Worm (Caenorhabditis elegans) whole organism, L1 larva: ENCODE data around the gene srbc-77.
"Not testable (repeated sequence)": the region's sequence is repeated elsewhere in the genome, so short reads cannot be mapped to it uniquely, and the experiment has no call there.

Experiments used
- C04F5.9 ChIP-seq: sonication (generic microtip); optimal IDR thresholded peaks from 2 replicates; lab custom pipeline; 2016; ENCODE audit warnings: missing genetic modification characterization, missing compliant biosample characterization
- C16A3.4 ChIP-seq: fragments of 150-350 bp; optimal IDR thresholded peaks from 2 replicates; lab custom pipeline; 2014; ENCODE audit warnings: missing biosample characterization, missing genetic modification characterization
- F16B12.6 ChIP-seq: fragments of 150-350 bp; optimal IDR thresholded peaks from 2 replicates; lab custom pipeline; 2014; ENCODE audit warnings: missing biosample characterization, missing genetic modification characterization
- Y116A8C.19 ChIP-seq: sonication (generic microtip); optimal IDR thresholded peaks from 2 replicates; lab custom pipeline; 2016; ENCODE audit warnings: missing compliant biosample characterization, missing genetic modification characterization, borderline replicate concordance
- alr-1 ChIP-seq: fragments of 200-800 bp; sonication (Bioruptor generic); optimal IDR thresholded peaks from 2 replicates; lab custom pipeline; 2018; ENCODE audit warnings: borderline replicate concordance, mild to moderate bottlenecking, missing genetic modification characterization, missing compliant biosample characterization
- aly-2 ChIP-seq: fragments of 150-350 bp; optimal IDR thresholded peaks from 2 replicates; lab custom pipeline; 2014; ENCODE audit warnings: missing biosample characterization, missing genetic modification characterization
- blmp-1 ChIP-seq: fragments of 150-350 bp; optimal IDR thresholded peaks from 2 replicates; lab custom pipeline; 2014; ENCODE audit warnings: missing biosample characterization, missing genetic modification characterization
- ceh-82 ChIP-seq, 3 experiments: fragments of 150-350 bp in 1 of 3; sonication (generic microtip) in 2 of 3; optimal IDR thresholded peaks; 2 replicates each; lab custom pipeline; 2014 to 2017; ENCODE audit warnings: missing biosample characterization in 3 of 3, missing genetic modification characterization in 3 of 3
- ces-1 ChIP-seq: fragments of 150-350 bp; optimal IDR thresholded peaks from 2 replicates; lab custom pipeline; 2014; ENCODE audit warnings: missing biosample characterization, missing genetic modification reagents, missing genetic modification characterization
- dpl-1 ChIP-seq, 3 experiments: fragments of 150-350 bp in 2 of 3; sonication (generic microtip) in 1 of 3; optimal IDR thresholded peaks; 2 replicates each; lab custom pipeline; 2014 to 2017; ENCODE audit warnings: missing biosample characterization in 3 of 3, missing genetic modification characterization in 3 of 3, missing genetic modification reagents in 3 of 3
- efl-1 ChIP-seq, 4 experiments: fragments of 150-350 bp; optimal IDR thresholded peaks in 3 of 4; peaks in 1 of 4; 1 replicate in 1 of 4; 2 replicates in 3 of 4; lab custom pipeline; 2014; ENCODE audit warnings: missing biosample characterization in 2 of 4, missing genetic modification characterization in 2 of 4, missing genetic modification reagents in 2 of 4
- efl-3 ChIP-seq: fragments of 200-800 bp; sonication (Bioruptor generic); optimal IDR thresholded peaks from 2 replicates; lab custom pipeline; 2018; ENCODE audit warnings: mild to moderate bottlenecking, missing genetic modification characterization, missing compliant biosample characterization
- egl-13 ChIP-seq: sonication (generic microtip); optimal IDR thresholded peaks from 2 replicates; lab custom pipeline; 2016; ENCODE audit warnings: missing genotype, missing genetic modification reagents, missing genetic modification characterization, missing compliant biosample characterization
- egl-27 ChIP-seq, 2 experiments: fragments of 150-350 bp in 1 of 2; sonication (generic microtip); optimal IDR thresholded peaks; 3 replicates each; lab custom pipeline; 2017 to 2018; ENCODE audit warnings: missing biosample characterization in 2 of 2, missing genetic modification characterization in 2 of 2, missing genetic modification reagents in 2 of 2
- elt-2 ChIP-seq: sonication (generic microtip); optimal IDR thresholded peaks from 2 replicates; lab custom pipeline; 2016; ENCODE audit warnings: missing genetic modification characterization, mild to moderate bottlenecking, inconsistent platforms, missing compliant biosample characterization, missing genetic modification reagents
- elt-3 ChIP-seq, 6 experiments: fragments of 150-350 bp in 1 of 6; sonication (generic microtip); optimal IDR thresholded peaks; 2 replicates each; lab custom pipeline; 2017 to 2018; ENCODE audit warnings: missing biosample characterization in 6 of 6, missing genetic modification characterization in 6 of 6, inconsistent platforms in 1 of 6
- ets-5 ChIP-seq: fragments of 200-800 bp; sonication (Bioruptor generic); IDR thresholded peaks from 2 replicates; pipeline ENCODE4 v1.3.6; 2022; ENCODE audit warnings: missing genetic modification characterization, missing compliant biosample characterization
- fkh-4 ChIP-seq: sonication (generic microtip); optimal IDR thresholded peaks from 2 replicates; lab custom pipeline; 2016; ENCODE audit warnings: missing compliant biosample characterization, missing genetic modification characterization, borderline replicate concordance
- fkh-8 ChIP-seq: sonication (generic microtip); optimal IDR thresholded peaks from 2 replicates; lab custom pipeline; 2016; ENCODE audit warnings: mild to moderate bottlenecking, missing genetic modification characterization, missing compliant biosample characterization
- grh-1 ChIP-seq: fragments of 200-800 bp; sonication (Bioruptor generic); IDR thresholded peaks from 2 replicates; pipeline ENCODE4 v1.3.6; 2022; ENCODE audit warnings: missing genetic modification reagents, missing genetic modification characterization, missing compliant biosample characterization
- hlh-17 ChIP-seq: fragments of 200-800 bp; sonication (Bioruptor generic); optimal IDR thresholded peaks from 2 replicates; lab custom pipeline; 2018; ENCODE audit warnings: missing genetic modification characterization, mild to moderate bottlenecking, missing compliant biosample characterization, moderate library complexity, borderline replicate concordance
- hlh-4 ChIP-seq: sonication (generic microtip); optimal IDR thresholded peaks from 2 replicates; lab custom pipeline; 2016; ENCODE audit warnings: mild to moderate bottlenecking, missing genetic modification characterization, missing compliant biosample characterization
- hpl-2 ChIP-seq: fragments of 150-350 bp; optimal IDR thresholded peaks from 2 replicates; lab custom pipeline; 2014; ENCODE audit warnings: missing biosample characterization, missing genetic modification reagents, missing genetic modification characterization
- isw-1 ChIP-seq: fragments of 200-800 bp; sonication (Bioruptor generic); IDR thresholded peaks from 2 replicates; pipeline ENCODE4 v1.3.6; 2022; ENCODE audit warnings: missing genetic modification characterization, missing compliant biosample characterization
- jun-1 ChIP-seq: fragments of 150-350 bp; optimal IDR thresholded peaks from 2 replicates; lab custom pipeline; 2014; ENCODE audit warnings: missing biosample characterization, missing genetic modification reagents, missing genetic modification characterization
- lin-14 ChIP-seq: fragments of 200-800 bp; sonication (Bioruptor generic); optimal IDR thresholded peaks from 2 replicates; lab custom pipeline; 2018; ENCODE audit warnings: mild to moderate bottlenecking, missing genetic modification characterization, moderate library complexity, missing compliant biosample characterization
- lsy-2 ChIP-seq, 2 experiments: fragments of 150-350 bp; optimal IDR thresholded peaks; 2 replicates each; lab custom pipeline; 2014; ENCODE audit warnings: missing biosample characterization in 2 of 2, missing genetic modification characterization in 2 of 2
- mab-9 ChIP-seq: fragments of 200-800 bp; sonication (Bioruptor generic); IDR thresholded peaks from 2 replicates; pipeline ENCODE4 v1.3.6; 2022; ENCODE audit warnings: missing genetic modification reagents, missing genetic modification characterization, missing compliant biosample characterization
- mef-2 ChIP-seq: fragments of 150-350 bp; optimal IDR thresholded peaks from 2 replicates; lab custom pipeline; 2014; ENCODE audit warnings: missing biosample characterization, missing genetic modification characterization
- mep-1 ChIP-seq: fragments of 150-350 bp; optimal IDR thresholded peaks from 2 replicates; lab custom pipeline; 2014; ENCODE audit warnings: missing biosample characterization, missing genetic modification characterization
- nhr-11 ChIP-seq: fragments of 150-350 bp; optimal IDR thresholded peaks from 2 replicates; lab custom pipeline; 2014; ENCODE audit warnings: missing biosample characterization, missing genetic modification characterization
- nhr-12 ChIP-seq: sonication (generic microtip); optimal IDR thresholded peaks from 2 replicates; lab custom pipeline; 2017; ENCODE audit warnings: missing biosample characterization, missing genetic modification characterization
- nhr-19 ChIP-seq: fragments of 200-800 bp; sonication (Bioruptor generic); conservative IDR thresholded peaks from 2 replicates; pipeline ENCODE4 v1.3.6; 2022; ENCODE audit warnings: missing genetic modification characterization, missing compliant biosample characterization
- nhr-20 ChIP-seq: sonication (generic microtip); optimal IDR thresholded peaks from 2 replicates; lab custom pipeline; 2016; ENCODE audit warnings: mild to moderate bottlenecking, missing genetic modification characterization, missing compliant biosample characterization
- nhr-84 ChIP-seq: sonication (generic microtip); optimal IDR thresholded peaks from 2 replicates; lab custom pipeline; 2017; ENCODE audit warnings: missing biosample characterization, missing genetic modification characterization
- nhr-85 ChIP-seq: sonication (generic microtip); peaks from one replicate; lab custom pipeline; 2016; ENCODE audit warnings: missing genetic modification characterization, inconsistent platforms, missing compliant biosample characterization
- nhr-90 ChIP-seq: sonication (generic microtip); optimal IDR thresholded peaks from 2 replicates; lab custom pipeline; 2016; ENCODE audit warnings: mild to moderate bottlenecking, missing genetic modification characterization, missing compliant biosample characterization; ENCODE audit not compliant: poor library complexity
- pag-3 ChIP-seq: sonication (generic microtip); optimal IDR thresholded peaks from 2 replicates; lab custom pipeline; 2017; ENCODE audit warnings: missing genetic modification characterization, mild to moderate bottlenecking, missing compliant biosample characterization, antibody characterized with exemption, borderline replicate concordance; ENCODE audit not compliant: insufficient read depth
- pax-3 ChIP-seq: fragments of 200-800 bp; sonication (Bioruptor generic); optimal IDR thresholded peaks from 2 replicates; lab custom pipeline; 2018; ENCODE audit warnings: mild to moderate bottlenecking, missing genetic modification characterization, moderate library complexity, missing compliant biosample characterization
- pqm-1 ChIP-seq: sonication (generic microtip); optimal IDR thresholded peaks from 3 replicates; lab custom pipeline; 2017; ENCODE audit warnings: missing biosample characterization, missing genetic modification characterization
- skn-1 ChIP-seq: fragments of 150-350 bp; optimal IDR thresholded peaks from 2 replicates; lab custom pipeline; 2014; ENCODE audit warnings: missing biosample characterization, missing genetic modification characterization
- snpc-4 ChIP-seq: fragments of 150-350 bp; optimal IDR thresholded peaks from 2 replicates; lab custom pipeline; 2014; ENCODE audit warnings: missing biosample characterization, missing genetic modification characterization
- sptf-1 ChIP-seq: fragments of 150-350 bp; optimal IDR thresholded peaks from 2 replicates; lab custom pipeline; 2014; ENCODE audit warnings: missing biosample characterization, missing genetic modification characterization
- unc-130 ChIP-seq: fragments of 150-350 bp; optimal IDR thresholded peaks from 2 replicates; lab custom pipeline; 2017; ENCODE audit warnings: missing biosample characterization, missing genetic modification characterization, inconsistent platforms
- unc-30 ChIP-seq: sonication (generic microtip); optimal IDR thresholded peaks from 2 replicates; lab custom pipeline; 2017; ENCODE audit warnings: missing biosample characterization, missing genetic modification characterization
- unc-62 ChIP-seq: fragments of 150-350 bp; optimal IDR thresholded peaks from 2 replicates; lab custom pipeline; 2014; ENCODE audit warnings: missing biosample characterization, missing genetic modification reagents, missing genetic modification characterization
- unc-98 ChIP-seq: fragments of 200-800 bp; sonication (Bioruptor generic); IDR thresholded peaks from 2 replicates; pipeline ENCODE4 v1.3.6; 2022; ENCODE audit warnings: missing genetic modification characterization, missing compliant biosample characterization
- vab-15 ChIP-seq: sonication (generic microtip); optimal IDR thresholded peaks from 2 replicates; lab custom pipeline; 2017; ENCODE audit warnings: missing genotype, mild to moderate bottlenecking, missing genetic modification characterization, missing compliant biosample characterization
- ztf-11 ChIP-seq, 2 experiments: sonication (generic microtip); optimal IDR thresholded peaks; 2 replicates each; lab custom pipeline; 2016 to 2017; ENCODE audit warnings: missing genetic modification characterization in 2 of 2, missing biosample characterization in 1 of 2, missing compliant biosample characterization in 1 of 2

The srbc-77 gene

DNA sequence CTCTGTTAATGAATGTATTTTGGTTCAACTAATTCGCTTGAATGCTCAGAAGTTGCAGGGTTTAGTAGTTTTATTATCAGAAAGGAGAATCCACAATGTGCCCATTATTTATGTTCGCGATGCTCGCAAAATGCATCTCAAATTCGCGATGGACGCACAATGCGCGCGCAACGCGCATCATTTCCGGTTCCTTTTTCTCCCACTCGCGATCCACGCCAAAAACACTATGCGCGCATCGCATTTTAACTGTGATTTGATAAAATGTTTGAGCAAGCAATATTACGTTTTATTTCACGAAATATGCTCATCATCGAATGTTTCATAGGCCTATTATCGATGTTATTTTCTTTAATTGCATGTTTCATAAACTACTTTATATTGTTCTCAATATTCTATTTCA, at the start of gene srbc-77:
Gene srbc-77 (plus strand): TSS at position 301 of the 400 bp plus-strand sequence.
- TF ChIP-seq sptf-1 (tag; lab: Kevin White, UChicago); dpl-1 (GFP tag; optimal IDR thresholded peaks at IDR 0.05; lab: Kevin White, UChicago); mep-1 (tag; lab: Kevin White, UChicago): not testable (repeated sequence)

DNA sequence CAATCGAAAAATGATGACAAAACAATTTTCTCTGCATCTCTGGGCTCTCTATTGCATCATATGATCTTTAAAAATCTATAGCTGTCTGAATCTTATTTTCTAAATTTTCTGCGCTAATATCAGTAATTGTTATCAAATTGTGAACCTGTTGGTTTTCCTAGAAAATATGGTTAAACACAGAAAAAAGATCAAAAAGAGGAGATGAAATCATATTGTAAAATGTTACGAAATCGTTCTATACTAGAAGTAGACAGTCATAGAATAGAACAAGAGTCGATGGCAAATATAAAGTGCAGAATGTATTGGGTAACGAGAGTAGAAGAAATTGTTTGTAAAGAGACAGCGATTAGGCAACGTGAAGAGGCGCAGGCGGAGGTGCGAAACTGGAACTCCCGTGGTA, 49.3 kb upstream of the srbc-77 start:
- TF ChIP-seq ets-5 (GFP tag; lab: Robert Waterston, UW), result no peak
- TF ChIP-seq efl-1 (optimal IDR thresholded peaks at IDR 0.05; lab: Kevin White, UChicago), result peak; percentile 10 to 40
- TF ChIP-seq efl-1 (GFP tag; optimal IDR thresholded peaks at IDR 0.05 in 1 of 2; lab: Kevin White, UChicago), result no peak
- TF ChIP-seq egl-13 (tag; lab: Kevin White, UChicago), result no peak
- no peak for TF ChIP-seq Y116A8C.19 (tag; lab: Kevin White, UChicago)
- no peak for TF ChIP-seq isw-1 (GFP tag; lab: Robert Waterston, UW)
- no peak for TF ChIP-seq mab-9 (GFP tag; lab: Robert Waterston, UW)
- TF ChIP-seq unc-30 (tag; lab: Kevin White, UChicago), result no peak
- TF ChIP-seq efl-3 (GFP tag; lab: Kevin White, UChicago), result no peak
- no peak for TF ChIP-seq C04F5.9 (tag; lab: Kevin White, UChicago)
- TF ChIP-seq nhr-85, result peak; percentile 87
- no peak for TF ChIP-seq alr-1
- TF ChIP-seq unc-130, result no peak
- peak; percentile 15 to 81 for TF ChIP-seq lsy-2 (tag; optimal IDR thresholded peaks at IDR 0.05; lab: Kevin White, UChicago)
- TF ChIP-seq pax-3 (tag; lab: Kevin White, UChicago), result no peak
- TF ChIP-seq unc-98 (GFP tag; lab: Robert Waterston, UW), result no peak
- TF ChIP-seq fkh-4 (tag; lab: Kevin White, UChicago), result no peak
- no peak for TF ChIP-seq aly-2 (tag; lab: Kevin White, UChicago)
- TF ChIP-seq skn-1 (tag; lab: Kevin White, UChicago), result peak; percentile 100
- TF ChIP-seq vab-15 (tag; lab: Kevin White, UChicago), result no peak
- TF ChIP-seq nhr-12 (tag; lab: Kevin White, UChicago), result no peak
- no peak for TF ChIP-seq ces-1
- peak; percentile 53 for TF ChIP-seq nhr-11 (tag; lab: Kevin White, UChicago)
- no peak for TF ChIP-seq ztf-11 (tag; optimal IDR thresholded peaks at IDR 0.05; lab: Kevin White, UChicago)
- peak; percentile 70 for TF ChIP-seq nhr-20 (tag; lab: Kevin White, UChicago)
- TF ChIP-seq elt-3 (tag; optimal IDR thresholded peaks at IDR 0.05; lab: Kevin White, UChicago), result peak in 2 of 6 experiments; percentile 59 to 83
- TF ChIP-seq grh-1 (GFP tag; lab: Robert Waterston, UW), result no peak
- no peak for TF ChIP-seq unc-62 (GFP tag; lab: Kevin White, UChicago)
- no peak for TF ChIP-seq jun-1
- no peak for TF ChIP-seq hlh-4 (tag; lab: Kevin White, UChicago)
- peak; percentile 54 for TF ChIP-seq C16A3.4 (tag; lab: Kevin White, UChicago)
- peak; percentile 46 for TF ChIP-seq mep-1 (tag; lab: Kevin White, UChicago)
- TF ChIP-seq pqm-1 (tag; lab: Kevin White, UChicago), result no peak
- peak in 2 of 3 experiments; percentile 30 to 49 for TF ChIP-seq ceh-82 (tag; optimal IDR thresholded peaks at IDR 0.05; lab: Kevin White, UChicago)
- no peak for TF ChIP-seq pag-3 (tag; lab: Kevin White, UChicago)
- TF ChIP-seq nhr-19 (GFP tag; lab: Robert Waterston, UW), result peak; percentile 43
- peak; percentile 3 to 20 (median 9) for TF ChIP-seq dpl-1 (GFP tag; optimal IDR thresholded peaks at IDR 0.05; lab: Kevin White, UChicago)
- no peak for TF ChIP-seq hlh-17 (GFP tag; lab: Kevin White, UChicago)
- no peak for TF ChIP-seq fkh-8 (tag; lab: Kevin White, UChicago)
- TF ChIP-seq hpl-2 (GFP tag; lab: Kevin White, UChicago), result no peak
- no peak for TF ChIP-seq snpc-4 (tag; lab: Kevin White, UChicago)
- TF ChIP-seq elt-2 (tag; lab: Kevin White, UChicago), result peak; percentile 58
- peak; percentile 31 for TF ChIP-seq blmp-1 (tag; lab: Kevin White, UChicago)
- no peak for TF ChIP-seq F16B12.6 (tag; lab: Kevin White, UChicago)
- peak; percentile 20 for TF ChIP-seq mef-2
- peak in 1 of 2 experiments; percentile 20 for TF ChIP-seq egl-27 (tag; optimal IDR thresholded peaks at IDR 0.05; lab: Kevin White, UChicago)
- peak; percentile 73 for TF ChIP-seq lin-14
- peak; percentile 46 for TF ChIP-seq nhr-90 (tag; lab: Kevin White, UChicago)
- TF ChIP-seq nhr-84, result no peak
